Worm (Caenorhabditis elegans): ENCODE measurements around the gene T06D4.2.

DNA sequence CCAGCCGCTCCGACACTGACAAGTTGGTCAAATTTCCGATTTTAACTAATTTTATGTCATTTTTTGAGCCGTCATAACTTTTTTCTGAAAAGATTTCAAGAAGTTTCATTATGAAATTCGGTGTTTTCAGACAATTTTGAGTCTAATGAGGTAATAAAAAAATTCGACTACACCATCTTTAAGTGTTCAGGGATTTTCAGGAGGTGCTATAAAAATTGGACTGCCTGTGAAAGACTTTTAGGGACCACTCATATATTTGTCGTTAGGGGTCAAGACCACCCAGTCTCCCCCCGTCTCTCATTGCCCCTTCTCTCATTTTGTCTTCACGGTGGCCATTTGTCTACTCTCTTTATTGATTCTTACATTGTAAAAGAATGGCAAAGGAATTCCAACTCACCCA is 10.9 kb downstream of the T06D4.2 start, which contains the start of gene bath-10:
- TF ChIP-seq pat-9 (tag; optimal IDR thresholded peaks at IDR 0.05) (no peak), ama-1 (optimal IDR thresholded peaks at IDR 0.05) (no peak), K02D7.2 (tag; optimal IDR thresholded peaks at IDR 0.05) (no peak)
